Fruit fly (Drosophila melanogaster): ENCODE data around the gene CG17681.
A peak's percentile ranks its signal among the peaks of the same experiment; 100 is the strongest.

The CG17681 gene

DNA sequence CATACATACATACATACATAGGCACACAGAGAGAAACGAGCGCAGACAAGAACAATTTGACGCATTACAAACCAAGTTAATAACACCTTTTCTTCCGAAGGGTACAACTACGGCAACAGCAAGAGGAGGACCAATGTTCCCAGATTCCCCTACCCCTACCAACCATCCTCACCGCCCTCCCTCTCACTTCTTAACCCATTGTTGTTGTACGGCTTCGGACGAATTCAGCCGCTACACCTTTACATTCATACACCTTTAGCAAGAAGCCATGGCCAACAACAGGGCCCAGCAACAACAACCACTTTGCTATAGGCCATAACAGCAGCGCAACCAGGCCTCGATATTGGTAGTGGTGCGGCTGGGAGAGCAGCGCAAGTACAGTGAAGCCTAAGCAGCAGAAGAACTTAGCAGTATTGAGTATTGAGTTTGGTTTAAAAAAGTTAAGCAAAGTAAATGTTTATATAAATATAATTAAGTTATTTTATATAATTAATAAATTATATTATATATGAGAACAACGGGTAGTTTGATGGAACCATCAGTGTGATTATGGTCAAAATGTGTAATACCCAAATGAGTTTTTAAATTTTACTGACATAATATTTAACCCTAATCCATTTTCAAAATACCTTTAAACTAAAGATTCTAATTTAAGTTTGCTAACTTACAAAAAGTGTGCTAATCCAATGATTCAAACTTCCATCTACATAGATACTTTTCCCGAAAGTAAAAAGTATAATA, 2.4 kb upstream of the CG17681 start (continued):
- no peak for TF ChIP-seq sens-2 (GFP tag; IDR thresholded peaks at IDR 0.05)
- peak; percentile 22 for TF ChIP-seq CG15514 (GFP tag; optimal IDR thresholded peaks at IDR 0.05)
- peak; percentile 57; the same call in 1 of the 2 replicates for TF ChIP-seq sisA (GFP tag; IDR thresholded peaks at IDR 0.05)
- no peak for TF ChIP-seq cato (GFP tag; optimal IDR thresholded peaks at IDR 0.05; ENCODE audit: borderline replicate concordance)
- peak; percentile 27 for TF ChIP-seq dmrt99B (tag; optimal IDR thresholded peaks at IDR 0.05)
- peak; percentile 2 for TF ChIP-seq lilli (GFP tag; optimal IDR thresholded peaks at IDR 0.05)
- TF ChIP-seq tgo (GFP tag; IDR thresholded peaks at IDR 0.05) = peak; percentile 48; the same call in 2 of the 3 replicates
- no peak for TF ChIP-seq grn (GFP tag; optimal IDR thresholded peaks at IDR 0.05)
- peak; percentile 27; the same call in 1 of the 3 replicates for TF ChIP-seq CG11093 (GFP tag; IDR thresholded peaks at IDR 0.05)
- TF ChIP-seq CG17385 (GFP tag; optimal IDR thresholded peaks at IDR 0.05) = peak; percentile 0
- TF ChIP-seq lmd (GFP tag; IDR thresholded peaks at IDR 0.05) = peak; percentile 42; the same call in 1 of the 2 replicates
- TF ChIP-seq CG14860 (GFP tag; IDR thresholded peaks at IDR 0.05; ENCODE audit: partially characterized antibody) = no peak
- TF ChIP-seq ken (GFP tag; IDR thresholded peaks at IDR 0.05) = 0 out of 3 replicates have a peak, but pooled peaks have one; percentile 34
- no peak for TF ChIP-seq C15 (GFP tag; IDR thresholded peaks at IDR 0.05)
- TF ChIP-seq lab (GFP tag; optimal IDR thresholded peaks at IDR 0.05) = peak; percentile 44
- TF ChIP-seq CG11085 (GFP tag; IDR thresholded peaks at IDR 0.05) = peak; percentile 53; the same call in 1 of the 2 replicates
- 0 out of 2 replicates have a peak, but pooled peaks have one; percentile 17 for TF ChIP-seq MBD-R2 (GFP tag; IDR thresholded peaks at IDR 0.05)
- peak; percentile 20 for TF ChIP-seq jumu (GFP tag; optimal IDR thresholded peaks at IDR 0.05)
- peak; percentile 79; the same call in 3 of the 4 replicates for TF ChIP-seq Gug (GFP tag; IDR thresholded peaks at IDR 0.05)
- peak; percentile 15; the same call in 1 of the 2 replicates for TF ChIP-seq CG10959 (GFP tag; IDR thresholded peaks at IDR 0.05)
- TF ChIP-seq Hand (GFP tag; optimal IDR thresholded peaks at IDR 0.05) = no peak
- TF ChIP-seq Pdp1 (GFP tag; optimal IDR thresholded peaks at IDR 0.05) = peak in 1 of 2 experiments; percentile 48
- peak; percentile 46 for TF ChIP-seq CG11696 (GFP tag; IDR thresholded peaks at IDR 0.05)
- TF ChIP-seq NFAT (GFP tag; IDR thresholded peaks at IDR 0.05) = peak; percentile 66
- TF ChIP-seq CG2199 (GFP tag; IDR thresholded peaks at IDR 0.05) = peak; percentile 60; the same call in 1 of the 3 replicates
- no peak for TF ChIP-seq psq (GFP tag; optimal IDR thresholded peaks at IDR 0.05)
- peak; percentile 2 for TF ChIP-seq CG15696 (tag; optimal IDR thresholded peaks at IDR 0.05)
- peak; percentile 43 for TF ChIP-seq CG10543 (GFP tag; optimal IDR thresholded peaks at IDR 0.05)
- TF ChIP-seq bcd (GFP tag; optimal IDR thresholded peaks at IDR 0.05) = peak; percentile 5
- peak; percentile 57 for TF ChIP-seq HLH3B (GFP tag; IDR thresholded peaks at IDR 0.05)
- peak; percentile 16 for TF ChIP-seq Xbp1 (GFP tag; optimal IDR thresholded peaks at IDR 0.05)
- TF ChIP-seq vvl (GFP tag; IDR thresholded peaks at IDR 0.05) = peak; percentile 74
- TF ChIP-seq CG9932 (GFP tag; IDR thresholded peaks at IDR 0.05) = peak; percentile 79
- TF ChIP-seq nmo (GFP tag; optimal IDR thresholded peaks at IDR 0.05) = no peak
- peak; percentile 89 for TF ChIP-seq crol (GFP tag; IDR thresholded peaks at IDR 0.05)
- no peak; the same call in 2 of the 3 replicates for TF ChIP-seq CG34422 (GFP tag; IDR thresholded peaks at IDR 0.05)
- no peak for TF ChIP-seq MESR4 (GFP tag; optimal IDR thresholded peaks at IDR 0.05)
- no peak for TF ChIP-seq amos (GFP tag; IDR thresholded peaks at IDR 0.05; ENCODE audit: partially characterized antibody)
- peak; percentile 7 for TF ChIP-seq mirr (GFP tag; optimal IDR thresholded peaks at IDR 0.05)
- TF ChIP-seq CG13424 (tag; optimal IDR thresholded peaks at IDR 0.05) = peak; percentile 33
- TF ChIP-seq bab2 (GFP tag; optimal IDR thresholded peaks at IDR 0.05) = no peak
- TF ChIP-seq rib (GFP tag; IDR thresholded peaks at IDR 0.05) = peak; percentile 38; the same call in 1 of the 2 replicates
- peak; percentile 41 for TF ChIP-seq ftz-f1 (GFP tag; optimal IDR thresholded peaks at IDR 0.05)
- peak; percentile 97 for TF ChIP-seq CG4360 (GFP tag; IDR thresholded peaks at IDR 0.05)
- TF ChIP-seq ranshi (GFP tag; IDR thresholded peaks at IDR 0.05) = peak; percentile 51; the same call in 1 of the 2 replicates
- TF ChIP-seq CG14014 (GFP tag; IDR thresholded peaks at IDR 0.05) = 0 out of 2 replicates have a peak, but pooled peaks have one; percentile 49
- peak; percentile 66; the same call in 2 of the 3 replicates for TF ChIP-seq dysf (GFP tag; IDR thresholded peaks at IDR 0.05)
- TF ChIP-seq CG17361 (GFP tag; IDR thresholded peaks at IDR 0.05) = peak; percentile 58; the same call in 2 of the 3 replicates
- TF ChIP-seq Atf6 (GFP tag; IDR thresholded peaks at IDR 0.05) = peak; percentile 26; the same call in 1 of the 2 replicates

Data from whole organism, embryonic.